Fruit fly (Drosophila melanogaster) whole organism, embryonic: ENCODE data around the gene CG13801.

Experiments used
- Adf1 ChIP-seq: fragments of 200-800 bp; sonication (Bioruptor generic); IDR thresholded peaks from 2 replicates; pipeline ENCODE4 v1.3.6; 2022; ENCODE audit warnings: missing biosample characterization, missing genetic modification characterization
- CG10209 ChIP-seq: fragments of 200-800 bp; sonication (Bioruptor generic); optimal IDR thresholded peaks from 3 replicates; lab custom pipeline; 2017; ENCODE audit warnings: missing biosample characterization, mild to moderate bottlenecking, missing genetic modification characterization, missing genetic modification reagents
- CG11456 ChIP-seq: fragments of 200-800 bp; sonication (Bioruptor generic); IDR thresholded peaks from 3 replicates; pipeline ENCODE4 v1.3.6; 2022; ENCODE audit warnings: missing biosample characterization, missing genetic modification characterization
- CG13287 ChIP-seq: fragments of 200-800 bp; sonication (Bioruptor generic); IDR thresholded peaks from 2 replicates; pipeline ENCODE4 v1.3.6; 2022; ENCODE audit warnings: missing biosample characterization, missing genetic modification characterization; ENCODE audit not compliant: partially characterized antibody
- CG15269 ChIP-seq: fragments of 200-800 bp; sonication (Bioruptor generic); optimal IDR thresholded peaks from 2 replicates; lab custom pipeline; 2018; ENCODE audit warnings: missing biosample characterization, mild to moderate bottlenecking, missing genetic modification characterization, moderate library complexity
- CG2712 ChIP-seq: fragments of 200-800 bp; optimal IDR thresholded peaks from 3 replicates; lab custom pipeline; 2019; ENCODE audit warnings: missing biosample characterization, mild to moderate bottlenecking, missing genetic modification characterization, moderate library complexity
- CG32532 ChIP-seq: fragments of 200-800 bp; sonication (Bioruptor generic); IDR thresholded peaks from 2 replicates; pipeline ENCODE4 v1.3.6; 2022; ENCODE audit warnings: missing biosample characterization, missing genetic modification characterization
- CG42726 ChIP-seq: fragments of 200-800 bp; sonication (Bioruptor generic); IDR thresholded peaks from 2 replicates; pipeline ENCODE4 v1.3.6; 2022; ENCODE audit warnings: missing biosample characterization, missing genetic modification characterization; ENCODE audit not compliant: partially characterized antibody
- CG4328 ChIP-seq: fragments of 200-800 bp; sonication (Bioruptor generic); optimal IDR thresholded peaks from 3 replicates; lab custom pipeline; 2017; ENCODE audit warnings: missing biosample characterization, missing genetic modification reagents, missing genetic modification characterization
- CG4424 ChIP-seq: fragments of 200-800 bp; sonication (Bioruptor generic); optimal IDR thresholded peaks from 3 replicates; lab custom pipeline; 2016; ENCODE audit warnings: missing biosample characterization, missing genetic modification characterization
- CG4820 ChIP-seq: fragments of 200-800 bp; sonication (Bioruptor generic); optimal IDR thresholded peaks from 3 replicates; lab custom pipeline; 2016; ENCODE audit warnings: missing biosample characterization, missing genetic modification characterization
- CG5180 ChIP-seq: fragments of 200-800 bp; sonication (Bioruptor generic); optimal IDR thresholded peaks from 3 replicates; lab custom pipeline; 2017; ENCODE audit warnings: missing biosample characterization, missing genetic modification characterization, mild to moderate bottlenecking, moderate library complexity, missing genetic modification reagents
- CG6254 ChIP-seq: fragments of 200-800 bp; sonication (Bioruptor generic); optimal IDR thresholded peaks from 3 replicates; lab custom pipeline; 2017; ENCODE audit warnings: mild to moderate bottlenecking, missing biosample characterization, missing genetic modification reagents, missing genetic modification characterization
- CG6813 ChIP-seq: fragments of 200-800 bp; sonication (Bioruptor generic); optimal IDR thresholded peaks from 2 replicates; lab custom pipeline; 2017; ENCODE audit warnings: missing biosample characterization, missing genetic modification characterization, mild to moderate bottlenecking, moderate library complexity, missing genetic modification reagents
- CG7839 ChIP-seq: fragments of 200-800 bp; sonication (Bioruptor generic); optimal IDR thresholded peaks from 3 replicates; lab custom pipeline; 2018; ENCODE audit warnings: missing biosample characterization, mild to moderate bottlenecking, missing genetic modification characterization, moderate library complexity
- CG7987 ChIP-seq: fragments of 200-800 bp; sonication (Bioruptor generic); optimal IDR thresholded peaks from 2 replicates; lab custom pipeline; 2018; ENCODE audit warnings: missing biosample characterization, mild to moderate bottlenecking, missing genetic modification characterization, moderate library complexity
- CG8359 ChIP-seq: fragments of 200-800 bp; sonication (Bioruptor generic); optimal IDR thresholded peaks from 2 replicates; lab custom pipeline; 2017; ENCODE audit warnings: missing biosample characterization, mild to moderate bottlenecking, missing genetic modification characterization, borderline replicate concordance
- CG9932 ChIP-seq: fragments of 200-800 bp; sonication (Bioruptor generic); IDR thresholded peaks from 2 replicates; pipeline ENCODE4 v1.3.6; 2022; ENCODE audit warnings: missing biosample characterization, missing genetic modification characterization
- CoRest ChIP-seq: fragments of 200-800 bp; sonication (Bioruptor generic); optimal IDR thresholded peaks from 3 replicates; lab custom pipeline; 2018; ENCODE audit warnings: missing biosample characterization, mild to moderate bottlenecking, missing genetic modification characterization, moderate library complexity
- Deaf1 ChIP-seq: fragments of 200-800 bp; optimal IDR thresholded peaks from 3 replicates; lab custom pipeline; 2019; ENCODE audit warnings: missing biosample characterization, mild to moderate bottlenecking, missing genetic modification characterization, moderate library complexity
- HmgD ChIP-seq: fragments of 200-800 bp; sonication (Bioruptor generic); optimal IDR thresholded peaks from 3 replicates; lab custom pipeline; 2016; ENCODE audit warnings: missing biosample characterization, missing genetic modification characterization
- Hsf ChIP-seq: fragments of 200-800 bp; sonication (Bioruptor generic); optimal IDR thresholded peaks from 3 replicates; lab custom pipeline; 2016; ENCODE audit warnings: missing biosample characterization, missing genetic modification characterization
- Jarid2 ChIP-seq: fragments of 200-800 bp; sonication (Bioruptor generic); optimal IDR thresholded peaks from 3 replicates; lab custom pipeline; 2017; ENCODE audit warnings: mild to moderate bottlenecking, missing biosample characterization, missing genetic modification reagents, missing genetic modification characterization
- Med ChIP-seq: fragments of 200-800 bp; sonication (Bioruptor generic); peaks from one replicate; lab custom pipeline; 2016; ENCODE audit warnings: missing biosample characterization, missing genetic modification characterization, mild to moderate bottlenecking, inconsistent platforms, moderate library complexity
- NFAT ChIP-seq: fragments of 200-800 bp; sonication (Bioruptor generic); IDR thresholded peaks from 2 replicates; pipeline ENCODE4 v1.3.6; 2022; ENCODE audit warnings: missing biosample characterization, missing genetic modification characterization
- Neu2 ChIP-seq: fragments of 200-800 bp; sonication (Bioruptor generic); optimal IDR thresholded peaks from 3 replicates; lab custom pipeline; 2016; ENCODE audit warnings: missing biosample characterization, missing genetic modification characterization, borderline replicate concordance
- PHDP ChIP-seq: fragments of 200-800 bp; sonication (Bioruptor generic); optimal IDR thresholded peaks from 3 replicates; lab custom pipeline; 2018; ENCODE audit warnings: missing biosample characterization, mild to moderate bottlenecking, missing genetic modification characterization, moderate library complexity
- Poxn ChIP-seq: fragments of 200-800 bp; sonication (Bioruptor generic); IDR thresholded peaks from 2 replicates; pipeline ENCODE4 v1.3.6; 2022; ENCODE audit warnings: missing biosample characterization, missing genetic modification characterization
- TFAM ChIP-seq: fragments of 200-800 bp; sonication (Bioruptor generic); optimal IDR thresholded peaks from 2 replicates; lab custom pipeline; 2017; ENCODE audit warnings: missing biosample characterization, missing genetic modification characterization, inconsistent platforms
- Tbp ChIP-seq: fragments of >200 bp; optimal IDR thresholded peaks from 2 replicates; lab custom pipeline; 2018; ENCODE audit warnings: missing biosample characterization, missing genetic modification characterization
- amos ChIP-seq: fragments of 200-800 bp; sonication (Bioruptor generic); IDR thresholded peaks from 2 replicates; pipeline ENCODE4 v1.3.6; 2022; ENCODE audit warnings: missing biosample characterization, missing genetic modification characterization; ENCODE audit not compliant: partially characterized antibody
- bab2 ChIP-seq: fragments of 200-800 bp; sonication (Bioruptor generic); optimal IDR thresholded peaks from 2 replicates; lab custom pipeline; 2016; ENCODE audit warnings: missing biosample characterization, missing genetic modification characterization
- cas ChIP-seq: fragments of 200-800 bp; sonication (Bioruptor generic); IDR thresholded peaks from 2 replicates; pipeline ENCODE4 v1.3.6; 2022; ENCODE audit warnings: missing biosample characterization, missing genetic modification characterization
- chm ChIP-seq: fragments of 200-800 bp; sonication (Bioruptor generic); IDR thresholded peaks from 2 replicates; pipeline ENCODE4 v1.3.6; 2022; ENCODE audit warnings: missing biosample characterization, missing genetic modification characterization
- corto ChIP-seq: fragments of 200-800 bp; sonication (Bioruptor generic); optimal IDR thresholded peaks from 2 replicates; lab custom pipeline; 2016; ENCODE audit warnings: missing biosample characterization, mild to moderate bottlenecking, missing genetic modification characterization, moderate library complexity
- dpn ChIP-seq, 2 experiments: fragments of 200-800 bp; sonication (Bioruptor generic); optimal IDR thresholded peaks; 3 replicates each; lab custom pipeline; 2016; ENCODE audit warnings: missing biosample characterization in 2 of 2, missing genetic modification characterization in 2 of 2
- eyg ChIP-seq: fragments of 200-800 bp; sonication (Bioruptor generic); optimal IDR thresholded peaks from 3 replicates; lab custom pipeline; 2016; ENCODE audit warnings: missing biosample characterization, missing genetic modification characterization
- inv ChIP-seq: fragments of 200-800 bp; sonication (Bioruptor generic); IDR thresholded peaks from 2 replicates; pipeline ENCODE4 v1.3.6; 2022; ENCODE audit warnings: missing biosample characterization, missing genetic modification characterization; ENCODE audit not compliant: partially characterized antibody
- kah ChIP-seq: fragments of 200-800 bp; sonication (Bioruptor generic); optimal IDR thresholded peaks from 2 replicates; lab custom pipeline; 2018; ENCODE audit warnings: missing biosample characterization, mild to moderate bottlenecking, missing genetic modification characterization
- kni ChIP-seq: fragments of 200-800 bp; sonication (Bioruptor generic); optimal IDR thresholded peaks from 3 replicates; lab custom pipeline; 2017; ENCODE audit warnings: mild to moderate bottlenecking, missing biosample characterization, missing genetic modification reagents, missing genetic modification characterization
- onecut ChIP-seq: fragments of 200-800 bp; sonication (Bioruptor generic); IDR thresholded peaks from 2 replicates; pipeline ENCODE4 v1.3.6; 2022; ENCODE audit warnings: missing biosample characterization, missing genetic modification characterization
- pnt ChIP-seq: fragments of 200-800 bp; sonication (Bioruptor generic); optimal IDR thresholded peaks from 3 replicates; lab custom pipeline; 2016; ENCODE audit warnings: missing biosample characterization, missing genetic modification characterization
- stc ChIP-seq: fragments of 200-800 bp; sonication (Bioruptor generic); IDR thresholded peaks from 2 replicates; pipeline ENCODE4 v1.3.6; 2022; ENCODE audit warnings: missing biosample characterization, missing genetic modification characterization
- tup ChIP-seq: fragments of 200-800 bp; sonication (Bioruptor generic); optimal IDR thresholded peaks from 2 replicates; lab custom pipeline; 2016; ENCODE audit warnings: missing biosample characterization, mild to moderate bottlenecking, missing genetic modification characterization, moderate library complexity

CG13801 gene

dm6 chr3L:2378549-2378948, 18.2 kb downstream of the CG13801 start (continued):
- no peak for TF ChIP-seq Med (GFP tag; lab: Kevin White, UChicago)
- TF ChIP-seq inv (GFP tag; lab: Robert Waterston, UW): no peak
- TF ChIP-seq onecut (GFP tag; lab: Robert Waterston, UW): no peak
- TF ChIP-seq eyg (GFP tag; lab: Kevin White, UChicago): no peak
- no peak for TF ChIP-seq Poxn (GFP tag; lab: Robert Waterston, UW)
- TF ChIP-seq CG10209: no peak
- 0 out of 2 replicates have a peak, but pooled peaks have one; percentile 10 for TF ChIP-seq CG32532 (GFP tag; lab: Robert Waterston, UW)
- no peak for TF ChIP-seq PHDP (tag; lab: Kevin White, UChicago)
- no peak for TF ChIP-seq CG4328
- no peak for TF ChIP-seq dpn (GFP tag; optimal IDR thresholded peaks at IDR 0.05; lab: Kevin White, UChicago)
- no peak for TF ChIP-seq CG6813 (GFP tag; lab: Kevin White, UChicago)
- no peak for TF ChIP-seq kah (GFP tag; lab: Kevin White, UChicago)
- TF ChIP-seq kni: no peak
- TF ChIP-seq bab2 (GFP tag; lab: Kevin White, UChicago): no peak
- no peak for TF ChIP-seq HmgD (GFP tag; lab: Kevin White, UChicago)
- TF ChIP-seq pnt (GFP tag; lab: Kevin White, UChicago): no peak
- no peak for TF ChIP-seq CG4820 (GFP tag; lab: Kevin White, UChicago)
- no peak for TF ChIP-seq Neu2 (GFP tag; lab: Kevin White, UChicago)
- no peak for TF ChIP-seq Tbp (GFP tag; lab: Kevin White, UChicago)
- TF ChIP-seq CG5180 (GFP tag; lab: Kevin White, UChicago): peak; percentile 47
- no peak for TF ChIP-seq CoRest
- no peak for TF ChIP-seq TFAM (GFP tag; lab: Kevin White, UChicago)
- no peak for TF ChIP-seq CG2712 (tag; lab: Kevin White, UChicago)
- 0 out of 2 replicates have a peak, but pooled peaks have one; percentile 5 for TF ChIP-seq amos (GFP tag; lab: Robert Waterston, UW)
- no peak for TF ChIP-seq Deaf1 (tag; lab: Kevin White, UChicago)
- no peak for TF ChIP-seq cas (GFP tag; lab: Robert Waterston, UW)
- no peak for TF ChIP-seq tup (GFP tag; lab: Kevin White, UChicago)
- TF ChIP-seq CG7839 (tag; lab: Kevin White, UChicago): no peak
- no peak for TF ChIP-seq stc (GFP tag; lab: Robert Waterston, UW)
- TF ChIP-seq CG15269 (tag; lab: Kevin White, UChicago): no peak
- peak; percentile 17 for TF ChIP-seq Jarid2 (GFP tag; lab: Kevin White, UChicago)
- TF ChIP-seq chm (GFP tag; lab: Robert Waterston, UW): no peak
- TF ChIP-seq Adf1 (GFP tag; lab: Robert Waterston, UW): no peak
- no peak for TF ChIP-seq CG9932 (GFP tag; lab: Robert Waterston, UW)
- TF ChIP-seq CG7987: no peak
- TF ChIP-seq CG42726 (GFP tag; lab: Robert Waterston, UW): no peak
- no peak for TF ChIP-seq corto (GFP tag; lab: Kevin White, UChicago)
- TF ChIP-seq CG8359 (GFP tag; lab: Kevin White, UChicago): no peak
- TF ChIP-seq CG4424 (GFP tag; lab: Kevin White, UChicago): no peak
- TF ChIP-seq CG13287 (GFP tag; lab: Robert Waterston, UW): no peak
- TF ChIP-seq Hsf: no peak
- TF ChIP-seq CG11456 (GFP tag; lab: Robert Waterston, UW): no peak
- peak; percentile 35; the same call in 1 of the 2 replicates for TF ChIP-seq NFAT (GFP tag; lab: Robert Waterston, UW)
- no peak for TF ChIP-seq CG6254
